Fruit fly (Drosophila melanogaster): ENCODE results near the gene muc.
A peak's percentile ranks its signal among the peaks of the same experiment; 100 is the strongest.

dm6 chr2L:7418148-7418988, 8.3 kb upstream of the muc start:
- peak; percentile 85 for TF ChIP-seq OdsH (GFP tag; optimal IDR thresholded peaks at IDR 0.05)
- TF ChIP-seq CG8319 (GFP tag; optimal IDR thresholded peaks at IDR 0.05) = peak; percentile 68
- peak; percentile 52 for TF ChIP-seq Ets21C (GFP tag; optimal IDR thresholded peaks at IDR 0.05)

All from whole organism, prepupa.